Fruit fly (Drosophila melanogaster): ENCODE data around the gene Coa8.
A peak's percentile ranks its signal among the peaks of the same experiment; 100 is the strongest.

DNA sequence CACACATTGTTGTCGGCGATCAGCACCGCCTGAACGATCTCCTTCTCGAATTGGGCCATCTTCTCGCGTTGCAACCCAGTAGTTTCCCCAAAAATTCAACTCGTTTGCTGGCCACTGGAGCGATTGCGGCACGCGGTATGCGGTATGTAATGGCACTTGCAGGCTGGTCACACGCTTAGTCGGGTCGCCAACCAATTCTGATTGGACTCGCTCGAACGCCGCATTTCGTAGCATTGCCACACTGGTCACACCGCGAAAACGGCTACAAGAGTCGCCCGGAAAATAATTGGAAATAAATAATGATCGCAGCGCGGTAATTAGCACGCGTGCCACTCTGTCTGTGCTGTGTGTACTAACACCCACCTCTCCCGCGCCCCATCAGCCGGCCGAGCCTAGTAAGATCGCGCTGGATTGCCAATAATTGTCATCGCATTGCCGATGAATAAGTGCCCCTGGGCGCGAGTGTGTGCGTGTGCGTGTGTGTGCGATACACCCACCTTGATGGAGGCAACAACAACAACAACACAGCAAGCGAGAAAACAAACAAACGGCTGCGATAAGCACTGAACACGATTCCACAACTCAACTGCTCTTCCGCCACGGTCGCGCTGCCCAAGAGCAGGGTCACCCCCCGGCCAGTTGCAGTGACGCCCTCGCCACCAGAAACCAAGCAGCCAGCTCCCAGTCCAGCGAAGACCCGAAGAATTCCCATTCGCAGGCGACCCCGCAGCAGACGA is 42.9 kb downstream of the Coa8 start, which contains the start of the genes eIF2Bepsilon and Ocrl:
- TF ChIP-seq CG7101 (tag; optimal IDR thresholded peaks at IDR 0.05) (peak; percentile 15), CG5204 (GFP tag; optimal IDR thresholded peaks at IDR 0.05) (no peak), Mnt (GFP tag; optimal IDR thresholded peaks at IDR 0.05) (peak; percentile 66), toe (GFP tag; optimal IDR thresholded peaks at IDR 0.05) (no peak), CG1620 (GFP tag; optimal IDR thresholded peaks at IDR 0.05) (peak; percentile 25), CG14711 (tag; optimal IDR thresholded peaks at IDR 0.05) (peak; percentile 58), bab1 (GFP tag; optimal IDR thresholded peaks at IDR 0.05) (peak; percentile 38), kay (GFP tag; ENCODE audit: borderline replicate concordance) (no peak), CG11617 (GFP tag; optimal IDR thresholded peaks at IDR 0.05) (no peak), Clk (GFP tag; optimal IDR thresholded peaks at IDR 0.05) (no peak), Hr96 (GFP tag; optimal IDR thresholded peaks at IDR 0.05) (no peak)
